Worm (Caenorhabditis elegans): ENCODE results near the gene ubxn-2.

The ubxn-2 gene

ce11 chrIV:2770067-2770466 lies 44.4 kb upstream of the ubxn-2 start:
- TF ChIP-seq ceh-22 (tag; optimal IDR thresholded peaks at IDR 0.05) = no peak
- no peak for TF ChIP-seq fkh-10 (GFP tag; optimal IDR thresholded peaks at IDR 0.05)
- TF ChIP-seq elt-4 (tag; optimal IDR thresholded peaks at IDR 0.05) = no peak
- no peak for TF ChIP-seq unc-3 (GFP tag; conservative IDR thresholded peaks at IDR 0.05)
- TF ChIP-seq unc-3 (tag; optimal IDR thresholded peaks at IDR 0.05) = no peak
- TF ChIP-seq Y22D7AL.16 (tag; optimal IDR thresholded peaks at IDR 0.05) = no peak
- TF ChIP-seq ceh-48 (tag; optimal IDR thresholded peaks at IDR 0.05) = no peak
- no peak for TF ChIP-seq ceh-31 (tag; optimal IDR thresholded peaks at IDR 0.05)
- no peak for TF ChIP-seq sox-4 (tag; optimal IDR thresholded peaks at IDR 0.05)
- no peak for TF ChIP-seq T23F11.4 (GFP tag; optimal IDR thresholded peaks at IDR 0.05)
- no peak for TF ChIP-seq unc-42 (tag; optimal IDR thresholded peaks at IDR 0.05)

DNA sequence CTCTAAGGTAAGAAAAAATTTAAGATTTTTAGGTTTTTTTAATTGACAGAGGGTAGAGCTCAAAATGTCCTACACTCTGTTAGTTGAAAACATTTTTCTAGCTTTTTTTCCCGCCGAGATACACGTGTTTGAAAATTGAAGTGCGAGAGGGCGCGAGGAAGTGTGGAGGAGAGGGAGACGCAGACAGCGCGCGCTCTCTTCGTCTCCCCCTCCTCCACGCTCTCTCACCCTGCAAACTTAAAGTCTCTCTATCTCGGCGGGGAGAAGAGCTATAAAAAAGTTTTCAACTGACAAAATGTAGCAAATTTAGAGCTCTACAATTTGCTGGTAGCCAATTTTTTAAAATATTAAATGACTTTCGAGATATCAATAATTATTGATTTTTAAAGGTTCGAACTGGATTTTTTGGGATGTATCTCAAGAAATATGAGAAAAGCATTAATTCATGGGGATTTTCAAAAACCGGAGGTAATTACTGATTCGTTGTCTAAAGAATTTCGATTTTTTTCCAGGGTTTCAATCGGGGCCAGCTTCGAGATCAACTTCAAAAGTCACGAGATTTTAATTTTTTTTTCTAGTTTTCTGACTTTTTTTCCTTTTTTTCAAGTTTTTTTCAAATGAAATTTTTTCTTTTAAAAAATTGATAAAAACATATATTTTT lies 39.6 kb upstream of the ubxn-2 start:
- TF ChIP-seq pqm-1 (tag; optimal IDR thresholded peaks at IDR 0.05) (no peak), dve-1 (tag; optimal IDR thresholded peaks at IDR 0.05) (no peak), ztf-16 (tag; optimal IDR thresholded peaks at IDR 0.05) (no peak), pat-9 (tag; optimal IDR thresholded peaks at IDR 0.05) (no peak), ttx-3 (tag; optimal IDR thresholded peaks at IDR 0.05) (no peak), nhr-232 (tag; optimal IDR thresholded peaks at IDR 0.05) (no peak), ceh-9 (tag; optimal IDR thresholded peaks at IDR 0.05) (no peak), hlh-15 (tag; optimal IDR thresholded peaks at IDR 0.05) (no peak), eyg-1 (tag; optimal IDR thresholded peaks at IDR 0.05) (no peak), npax-4 (tag; optimal IDR thresholded peaks at IDR 0.05) (no peak), tbx-7 (tag; optimal IDR thresholded peaks at IDR 0.05) (no peak)

ce11 chrIV:2764160-2764559 lies 38.5 kb upstream of the ubxn-2 start:
- TF ChIP-seq nhr-11 (tag; optimal IDR thresholded peaks at IDR 0.05) (no peak), hlh-15 (tag; optimal IDR thresholded peaks at IDR 0.05) (no peak), rnt-1 (tag; optimal IDR thresholded peaks at IDR 0.05) (no peak), hlh-30 (tag; optimal IDR thresholded peaks at IDR 0.05; ENCODE audit: insufficient read depth) (no peak), ama-1 (optimal IDR thresholded peaks at IDR 0.05) (no peak), Y22D7AL.16 (tag; optimal IDR thresholded peaks at IDR 0.05) (no peak), ahr-1 (tag; optimal IDR thresholded peaks at IDR 0.05) (no peak), npax-4 (tag; optimal IDR thresholded peaks at IDR 0.05) (no peak), pha-4 (tag; optimal IDR thresholded peaks at IDR 0.05) (no peak), pag-3 (tag; optimal IDR thresholded peaks at IDR 0.05; ENCODE audit: borderline replicate concordance) (no peak), fax-1 (tag; optimal IDR thresholded peaks at IDR 0.05) (no peak), ceh-2 (tag; optimal IDR thresholded peaks at IDR 0.05) (no peak), ceh-24 (tag; optimal IDR thresholded peaks at IDR 0.05) (no peak), unc-3 (GFP tag; conservative IDR thresholded peaks at IDR 0.05) (no peak), unc-3 (tag; optimal IDR thresholded peaks at IDR 0.05) (no peak), elt-4 (tag; optimal IDR thresholded peaks at IDR 0.05) (no peak), fkh-6 (tag; optimal IDR thresholded peaks at IDR 0.05) (no peak), ceh-18 (tag; optimal IDR thresholded peaks at IDR 0.05) (no peak)

DNA sequence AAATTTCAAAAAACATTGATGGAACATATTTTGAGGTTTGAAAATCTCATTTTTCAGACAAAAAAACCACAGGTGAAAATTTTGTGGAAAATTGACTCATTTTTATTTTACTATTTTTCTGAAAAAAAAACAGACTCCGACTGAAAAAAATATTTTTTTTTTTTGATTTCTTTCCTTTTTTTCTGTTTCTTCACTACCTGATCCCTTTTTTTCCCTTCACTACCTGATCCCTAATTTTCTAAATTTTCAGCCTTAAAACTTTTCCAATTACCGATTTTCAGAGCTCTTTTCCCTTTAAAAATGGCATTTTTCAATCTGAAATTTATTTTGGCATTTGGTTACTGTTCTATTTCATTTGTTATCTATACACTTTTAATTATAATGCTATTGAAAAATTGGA lies 36.8 kb upstream of the ubxn-2 start, which contains the start of gene Y54G2A.77:
Y54G2A.77 (plus strand) TSS at position 301 of the 400 bp plus-strand sequence.
- TF ChIP-seq odd-2 (tag; optimal IDR thresholded peaks at IDR 0.05) (no peak), dmd-4 (tag; optimal IDR thresholded peaks at IDR 0.05; ENCODE audit: borderline replicate concordance) (no peak), pax-1 (tag; optimal IDR thresholded peaks at IDR 0.05) (no peak), ceh-45 (GFP tag; IDR thresholded peaks at IDR 0.05) (no peak), zip-5 (tag; optimal IDR thresholded peaks at IDR 0.05) (no peak), npax-4 (tag; optimal IDR thresholded peaks at IDR 0.05) (no peak), unc-42 (tag; optimal IDR thresholded peaks at IDR 0.05) (no peak), ets-4 (tag; optimal IDR thresholded peaks at IDR 0.05) (no peak), ceh-34 (tag; optimal IDR thresholded peaks at IDR 0.05) (no peak), fkh-10 (GFP tag; optimal IDR thresholded peaks at IDR 0.05) (no peak), tbx-7 (tag; optimal IDR thresholded peaks at IDR 0.05) (no peak), pha-2 (tag; optimal IDR thresholded peaks at IDR 0.05) (no peak), sox-2 (GFP tag; IDR thresholded peaks at IDR 0.05) (no peak), tbx-2 (tag; optimal IDR thresholded peaks at IDR 0.05) (no peak), unc-55 (GFP tag; optimal IDR thresholded peaks at IDR 0.05) (no peak), hlh-30 (tag; optimal IDR thresholded peaks at IDR 0.05; ENCODE audit: insufficient read depth) (no peak), eyg-1 (tag; optimal IDR thresholded peaks at IDR 0.05) (no peak), che-1 (tag; optimal IDR thresholded peaks at IDR 0.05) (no peak), gmeb-2 (tag; optimal IDR thresholded peaks at IDR 0.05) (no peak), ztf-16 (tag; optimal IDR thresholded peaks at IDR 0.05) (no peak)
